Fruit fly (Drosophila melanogaster): Measurements from ENCODE around the gene CG3618.

CG3618 gene

dm6 chr3L:20800208-20800607 lies 15.7 kb downstream of the CG3618 start, which contains the start of gene Spc105R (continued):
- TF ChIP-seq trem (tag; optimal IDR thresholded peaks at IDR 0.05): peak; percentile 76
- no peak for TF ChIP-seq CG9609 (GFP tag; optimal IDR thresholded peaks at IDR 0.05)
- TF ChIP-seq Dp (GFP tag; optimal IDR thresholded peaks at IDR 0.05): peak; percentile 86
- TF ChIP-seq pzg (GFP tag; optimal IDR thresholded peaks at IDR 0.05): peak; percentile 76
- TF ChIP-seq ems (GFP tag; optimal IDR thresholded peaks at IDR 0.05): no peak
- no peak for TF ChIP-seq CG4820 (GFP tag; optimal IDR thresholded peaks at IDR 0.05)
- no peak for TF ChIP-seq B-H2 (GFP tag; optimal IDR thresholded peaks at IDR 0.05)
- TF ChIP-seq E2f1 (GFP tag; IDR thresholded peaks at IDR 0.05): no peak
- TF ChIP-seq eve (GFP tag; optimal IDR thresholded peaks at IDR 0.05): no peak
- TF ChIP-seq CG3407 (GFP tag; optimal IDR thresholded peaks at IDR 0.05): no peak
- no peak for TF ChIP-seq oc (tag; optimal IDR thresholded peaks at IDR 0.05)
- TF ChIP-seq CG17359 (tag; optimal IDR thresholded peaks at IDR 0.05): no peak
- TF ChIP-seq trh (GFP tag; optimal IDR thresholded peaks at IDR 0.05): no peak
- TF ChIP-seq p53 (GFP tag; optimal IDR thresholded peaks at IDR 0.05): no peak
- TF ChIP-seq CG15696 (tag; optimal IDR thresholded peaks at IDR 0.05): no peak
- TF ChIP-seq H15 (GFP tag; IDR thresholded peaks at IDR 0.05): no peak
- TF ChIP-seq CG6683 (GFP tag; optimal IDR thresholded peaks at IDR 0.05): no peak
- TF ChIP-seq Hr78 (GFP tag; optimal IDR thresholded peaks at IDR 0.05): no peak
- no peak for TF ChIP-seq vvl (GFP tag; IDR thresholded peaks at IDR 0.05)
- no peak for TF ChIP-seq CG17612 (GFP tag; IDR thresholded peaks at IDR 0.05)
- TF ChIP-seq Camta (GFP tag; optimal IDR thresholded peaks at IDR 0.05): no peak
- TF ChIP-seq Fer3 (tag; optimal IDR thresholded peaks at IDR 0.05): no peak
- TF ChIP-seq sim (GFP tag; IDR thresholded peaks at IDR 0.05): no peak
- no peak for TF ChIP-seq corto (GFP tag; optimal IDR thresholded peaks at IDR 0.05)
- TF ChIP-seq usp (GFP tag; optimal IDR thresholded peaks at IDR 0.05): no peak
- TF ChIP-seq CG1792 (GFP tag; optimal IDR thresholded peaks at IDR 0.05): no peak
- TF ChIP-seq repo (GFP tag; optimal IDR thresholded peaks at IDR 0.05): no peak
- TF ChIP-seq amos (GFP tag; IDR thresholded peaks at IDR 0.05; ENCODE audit: partially characterized antibody): peak; percentile 31; the same call in 1 of the 2 replicates
- no peak for TF ChIP-seq GATAe (GFP tag; conservative IDR thresholded peaks at IDR 0.05)
- no peak for TF ChIP-seq CG12071 (GFP tag; optimal IDR thresholded peaks at IDR 0.05)
- TF ChIP-seq Kr (GFP tag; optimal IDR thresholded peaks at IDR 0.05): no peak
- TF ChIP-seq gro (GFP tag; optimal IDR thresholded peaks at IDR 0.05): no peak
- TF ChIP-seq ranshi (GFP tag; IDR thresholded peaks at IDR 0.05): no peak; the same call in 1 of the 2 replicates
- no peak for TF ChIP-seq da (GFP tag; optimal IDR thresholded peaks at IDR 0.05)
- TF ChIP-seq hth (optimal IDR thresholded peaks at IDR 0.05): no peak
- no peak for TF ChIP-seq CG5953 (GFP tag; IDR thresholded peaks at IDR 0.05)
- TF ChIP-seq CG17186 (GFP tag; optimal IDR thresholded peaks at IDR 0.05): peak; percentile 9
- no peak for TF ChIP-seq CG6654 (GFP tag; optimal IDR thresholded peaks at IDR 0.05)
- TF ChIP-seq Eip74EF (GFP tag; optimal IDR thresholded peaks at IDR 0.05): no peak
- peak; percentile 50 for TF ChIP-seq unc-4 (GFP tag; IDR thresholded peaks at IDR 0.05; ENCODE audit: partially characterized antibody)
- TF ChIP-seq CG15269 (tag; optimal IDR thresholded peaks at IDR 0.05): no peak
- no peak for TF ChIP-seq CG16779 (GFP tag; IDR thresholded peaks at IDR 0.05)
- no peak for TF ChIP-seq sob (GFP tag; IDR thresholded peaks at IDR 0.05)
- TF ChIP-seq CG1647 (GFP tag; optimal IDR thresholded peaks at IDR 0.05): no peak
- peak; percentile 80 for TF ChIP-seq CG1603 (tag; optimal IDR thresholded peaks at IDR 0.05)
- no peak for TF ChIP-seq CG7556 (GFP tag; optimal IDR thresholded peaks at IDR 0.05)
- TF ChIP-seq Mrtf (GFP tag; IDR thresholded peaks at IDR 0.05): no peak
- no peak for TF ChIP-seq Lim3 (GFP tag; IDR thresholded peaks at IDR 0.05)
- no peak for TF ChIP-seq CrebB (tag; optimal IDR thresholded peaks at IDR 0.05)
- TF ChIP-seq CG11695 (GFP tag; IDR thresholded peaks at IDR 0.05): no peak
- no peak for TF ChIP-seq CG12236 (GFP tag; optimal IDR thresholded peaks at IDR 0.05)
- no peak for TF ChIP-seq kni (GFP tag; optimal IDR thresholded peaks at IDR 0.05)
- TF ChIP-seq h (optimal IDR thresholded peaks at IDR 0.05): no peak

Measured in whole organism, embryonic.